Fruit fly (Drosophila melanogaster) whole organism, embryonic: ENCODE results near the gene inaE.
A peak's percentile ranks its signal among the peaks of the same experiment; 100 is the strongest.

Experiments used
- Bgb ChIP-seq: fragments of 200-800 bp; sonication (Bioruptor generic); IDR thresholded peaks from 2 replicates; pipeline ENCODE4 v1.3.6; 2022; ENCODE audit warnings: missing biosample characterization, missing genetic modification characterization; ENCODE audit not compliant: partially characterized antibody
- Bteb2 ChIP-seq: fragments of 200-800 bp; sonication (Bioruptor generic); optimal IDR thresholded peaks from 2 replicates; lab custom pipeline; 2016; ENCODE audit warnings: missing biosample characterization, missing genetic modification characterization
- CG10321 ChIP-seq: fragments of 200-800 bp; sonication (Bioruptor generic); IDR thresholded peaks from 2 replicates; pipeline ENCODE4 v1.3.6; 2022; ENCODE audit warnings: missing biosample characterization, missing genetic modification characterization
- CG10565 ChIP-seq: fragments of 200-800 bp; sonication (Bioruptor generic); optimal IDR thresholded peaks from 3 replicates; lab custom pipeline; 2016; ENCODE audit warnings: missing biosample characterization, mild to moderate bottlenecking, missing genetic modification characterization
- CG1233 ChIP-seq: fragments of 200-800 bp; sonication (Bioruptor generic); optimal IDR thresholded peaks from 4 replicates; lab custom pipeline; 2018; ENCODE audit warnings: missing biosample characterization, mild to moderate bottlenecking, missing genetic modification characterization
- CG12659 ChIP-seq: fragments of 200-800 bp; sonication (Bioruptor generic); optimal IDR thresholded peaks from 3 replicates; lab custom pipeline; 2017; ENCODE audit warnings: mild to moderate bottlenecking, missing biosample characterization, missing genetic modification reagents, missing genetic modification characterization
- CG14050 ChIP-seq: fragments of 200-800 bp; sonication (Bioruptor generic); IDR thresholded peaks from 3 replicates; pipeline ENCODE4 v1.3.6; 2022; ENCODE audit warnings: missing biosample characterization, missing genetic modification characterization
- CG14860 ChIP-seq: fragments of 200-800 bp; sonication (Bioruptor generic); IDR thresholded peaks from 3 replicates; pipeline ENCODE4 v1.3.6; 2022; ENCODE audit warnings: missing biosample characterization, missing genetic modification characterization; ENCODE audit not compliant: partially characterized antibody
- CG15011 ChIP-seq: fragments of 200-800 bp; sonication (Bioruptor generic); optimal IDR thresholded peaks from 3 replicates; lab custom pipeline; 2018; ENCODE audit warnings: missing biosample characterization, mild to moderate bottlenecking, missing genetic modification characterization
- CG17612 ChIP-seq: fragments of 200-800 bp; sonication (Bioruptor generic); IDR thresholded peaks from 2 replicates; pipeline ENCODE4 v1.3.6; 2022; ENCODE audit warnings: missing biosample characterization, missing genetic modification characterization
- CG2199 ChIP-seq: fragments of 200-800 bp; sonication (Bioruptor generic); IDR thresholded peaks from 3 replicates; pipeline ENCODE4 v1.3.6; 2022; ENCODE audit warnings: missing biosample characterization, missing genetic modification characterization
- CG2678 ChIP-seq: fragments of 200-800 bp; sonication (Bioruptor generic); optimal IDR thresholded peaks from 3 replicates; lab custom pipeline; 2019; ENCODE audit warnings: missing biosample characterization, mild to moderate bottlenecking, missing genetic modification characterization, moderate library complexity
- CG30403 ChIP-seq: fragments of 200-800 bp; sonication (Bioruptor generic); optimal IDR thresholded peaks from 3 replicates; lab custom pipeline; 2016; ENCODE audit warnings: missing biosample characterization, missing genetic modification characterization
- CG4404 ChIP-seq: fragments of 200-800 bp; sonication (Bioruptor generic); IDR thresholded peaks from 2 replicates; pipeline ENCODE4 v1.3.6; 2022; ENCODE audit warnings: missing biosample characterization, missing genetic modification characterization
- CG4424 ChIP-seq: fragments of 200-800 bp; sonication (Bioruptor generic); optimal IDR thresholded peaks from 3 replicates; lab custom pipeline; 2016; ENCODE audit warnings: missing biosample characterization, missing genetic modification characterization
- CG5953 ChIP-seq: fragments of 200-800 bp; sonication (Bioruptor generic); IDR thresholded peaks from 2 replicates; pipeline ENCODE4 v1.3.6; 2022; ENCODE audit warnings: missing biosample characterization, missing genetic modification characterization
- CG6813 ChIP-seq: fragments of 200-800 bp; sonication (Bioruptor generic); optimal IDR thresholded peaks from 2 replicates; lab custom pipeline; 2017; ENCODE audit warnings: missing biosample characterization, missing genetic modification characterization, mild to moderate bottlenecking, moderate library complexity, missing genetic modification reagents
- CG7372 ChIP-seq: fragments of 200-800 bp; sonication (Bioruptor generic); IDR thresholded peaks from 2 replicates; pipeline ENCODE4 v1.3.6; 2022; ENCODE audit warnings: missing biosample characterization, missing genetic modification characterization
- CG9932 ChIP-seq: fragments of 200-800 bp; sonication (Bioruptor generic); IDR thresholded peaks from 2 replicates; pipeline ENCODE4 v1.3.6; 2022; ENCODE audit warnings: missing biosample characterization, missing genetic modification characterization
- CTCF ChIP-seq: fragments of 200-800 bp; sonication (Bioruptor generic); optimal IDR thresholded peaks from 2 replicates; lab custom pipeline; 2017; ENCODE audit warnings: missing biosample characterization, mild to moderate bottlenecking, missing genetic modification characterization, moderate library complexity
- Dbx ChIP-seq: fragments of 200-800 bp; sonication (Bioruptor generic); IDR thresholded peaks from 3 replicates; pipeline ENCODE4 v1.3.6; 2022; ENCODE audit warnings: missing biosample characterization, missing genetic modification characterization
- Dek ChIP-seq: fragments of 200-800 bp; sonication (Bioruptor generic); optimal IDR thresholded peaks from 3 replicates; lab custom pipeline; 2019; ENCODE audit warnings: missing biosample characterization, mild to moderate bottlenecking, missing genetic modification characterization, moderate library complexity
- Drgx ChIP-seq: fragments of 200-800 bp; sonication (Bioruptor generic); IDR thresholded peaks from 2 replicates; pipeline ENCODE4 v1.3.6; 2022; ENCODE audit warnings: missing biosample characterization, missing genetic modification characterization
- HHEX ChIP-seq: fragments of 200-800 bp; sonication (Bioruptor generic); optimal IDR thresholded peaks from 3 replicates; lab custom pipeline; 2017; ENCODE audit warnings: missing biosample characterization, mild to moderate bottlenecking, missing genetic modification characterization, missing genetic modification reagents
- HLH54F ChIP-seq: fragments of 200-800 bp; sonication (Bioruptor generic); optimal IDR thresholded peaks from 3 replicates; lab custom pipeline; 2016; ENCODE audit warnings: missing biosample characterization, missing genetic modification characterization
- Hmr ChIP-seq: fragments of 200-800 bp; sonication (Bioruptor generic); optimal IDR thresholded peaks from 3 replicates; lab custom pipeline; 2017; ENCODE audit warnings: mild to moderate bottlenecking, missing biosample characterization, missing genetic modification reagents, missing genetic modification characterization
- Hmx ChIP-seq: fragments of 200-800 bp; sonication (Bioruptor generic); optimal IDR thresholded peaks from 2 replicates; lab custom pipeline; 2016; ENCODE audit warnings: missing biosample characterization, missing genetic modification characterization
- Kr ChIP-seq: fragments of 200-800 bp; sonication (Bioruptor generic); optimal IDR thresholded peaks from 2 replicates; lab custom pipeline; 2017; ENCODE audit warnings: missing biosample characterization, mild to moderate bottlenecking, missing genetic modification characterization
- Mes4 ChIP-seq: fragments of 200-800 bp; sonication (Bioruptor generic); optimal IDR thresholded peaks from 2 replicates; lab custom pipeline; 2016; ENCODE audit warnings: missing biosample characterization, missing genetic modification characterization
- Opbp ChIP-seq: fragments of 200-800 bp; sonication (Bioruptor generic); IDR thresholded peaks from 3 replicates; pipeline ENCODE4 v1.3.6; 2022; ENCODE audit warnings: missing biosample characterization, missing genetic modification characterization; ENCODE audit not compliant: partially characterized antibody
- Taf1 ChIP-seq: fragments of 200-800 bp; sonication (Bioruptor generic); IDR thresholded peaks from 2 replicates; pipeline ENCODE4 v1.3.6; 2022; ENCODE audit warnings: missing biosample characterization, missing genetic modification characterization
- ab ChIP-seq: fragments of 200-800 bp; sonication (Bioruptor generic); optimal IDR thresholded peaks from 2 replicates; lab custom pipeline; 2016; ENCODE audit warnings: missing biosample characterization, missing genetic modification characterization
- aop ChIP-seq: fragments of 200-800 bp; sonication (Bioruptor generic); IDR thresholded peaks from 2 replicates; pipeline ENCODE4 v1.3.6; 2022; ENCODE audit warnings: missing biosample characterization, missing genetic modification characterization
- ap ChIP-seq: fragments of 200-800 bp; sonication (Bioruptor generic); IDR thresholded peaks from 2 replicates; pipeline ENCODE4 v1.3.6; 2022; ENCODE audit warnings: missing biosample characterization, missing genetic modification characterization
- cato ChIP-seq: fragments of 200-800 bp; sonication (Bioruptor generic); optimal IDR thresholded peaks from 2 replicates; lab custom pipeline; 2016; ENCODE audit warnings: missing biosample characterization, missing genetic modification characterization, borderline replicate concordance
- caup ChIP-seq: fragments of 200-800 bp; sonication (Bioruptor generic); optimal IDR thresholded peaks from 3 replicates; lab custom pipeline; 2017; ENCODE audit warnings: missing biosample characterization, mild to moderate bottlenecking, missing genetic modification characterization, moderate library complexity; ENCODE audit not compliant: severe bottlenecking
- crc ChIP-seq: fragments of 200-800 bp; sonication (Bioruptor generic); optimal IDR thresholded peaks from 2 replicates; lab custom pipeline; 2016; ENCODE audit warnings: missing biosample characterization, missing genetic modification characterization
- gt ChIP-seq: fragments of 200-800 bp; sonication (Bioruptor generic); IDR thresholded peaks from 2 replicates; pipeline ENCODE4 v1.3.6; 2022; ENCODE audit warnings: missing biosample characterization, missing genetic modification characterization
- ham ChIP-seq: fragments of 200-800 bp; sonication (Bioruptor generic); IDR thresholded peaks from 2 replicates; pipeline ENCODE4 v1.3.6; 2022; ENCODE audit warnings: missing biosample characterization, missing genetic modification characterization
- kni ChIP-seq: fragments of 200-800 bp; sonication (Bioruptor generic); optimal IDR thresholded peaks from 3 replicates; lab custom pipeline; 2017; ENCODE audit warnings: mild to moderate bottlenecking, missing biosample characterization, missing genetic modification reagents, missing genetic modification characterization
- lbe ChIP-seq: fragments of 200-800 bp; sonication (Bioruptor generic); optimal IDR thresholded peaks from 2 replicates; lab custom pipeline; 2016; ENCODE audit warnings: missing biosample characterization, mild to moderate bottlenecking, missing genetic modification characterization
- org-1 ChIP-seq: fragments of 200-800 bp; sonication (Bioruptor generic); optimal IDR thresholded peaks from 2 replicates; lab custom pipeline; 2017; ENCODE audit warnings: missing biosample characterization, missing genetic modification characterization
- otp ChIP-seq: fragments of 200-800 bp; sonication (Bioruptor generic); IDR thresholded peaks from 3 replicates; pipeline ENCODE4, ENCODE4 v1.3.6; 2022; ENCODE audit warnings: missing biosample characterization, missing genetic modification characterization
- repo ChIP-seq: fragments of 200-800 bp; sonication (Bioruptor generic); optimal IDR thresholded peaks from 2 replicates; lab custom pipeline; 2016; ENCODE audit warnings: missing biosample characterization, missing genetic modification characterization
- ro ChIP-seq: fragments of 200-800 bp; sonication (Bioruptor generic); IDR thresholded peaks from 2 replicates; pipeline ENCODE4 v1.3.6; 2022; ENCODE audit warnings: missing biosample characterization, missing genetic modification characterization
- sens ChIP-seq: fragments of 200-800 bp; sonication (Bioruptor generic); peaks from one replicate; lab custom pipeline; 2016; ENCODE audit warnings: missing biosample characterization, missing genetic modification characterization
- slou ChIP-seq: fragments of 200-800 bp; sonication (Bioruptor generic); optimal IDR thresholded peaks from 3 replicates; lab custom pipeline; 2016; ENCODE audit warnings: missing biosample characterization, missing genetic modification characterization
- sqz ChIP-seq: fragments of 200-800 bp; sonication (Bioruptor generic); optimal IDR thresholded peaks from 3 replicates; lab custom pipeline; 2018; ENCODE audit warnings: missing biosample characterization, mild to moderate bottlenecking, missing genetic modification characterization
- tna ChIP-seq: fragments of 200-800 bp; sonication (Bioruptor generic); IDR thresholded peaks from 2 replicates; pipeline ENCODE4 v1.3.6; 2022; ENCODE audit warnings: missing biosample characterization, missing genetic modification characterization; ENCODE audit not compliant: partially characterized antibody
- ttk ChIP-seq: fragments of 200-800 bp; sonication (Bioruptor generic); IDR thresholded peaks from 2 replicates; pipeline ENCODE4 v2.1.2; 2022; ENCODE audit warnings: missing biosample characterization, missing genetic modification characterization
- zf30C ChIP-seq: fragments of 200-800 bp; sonication (Bioruptor generic); optimal IDR thresholded peaks from 3 replicates; lab custom pipeline; 2018; ENCODE audit warnings: missing biosample characterization, mild to moderate bottlenecking, missing genetic modification characterization

Gene inaE

DNA sequence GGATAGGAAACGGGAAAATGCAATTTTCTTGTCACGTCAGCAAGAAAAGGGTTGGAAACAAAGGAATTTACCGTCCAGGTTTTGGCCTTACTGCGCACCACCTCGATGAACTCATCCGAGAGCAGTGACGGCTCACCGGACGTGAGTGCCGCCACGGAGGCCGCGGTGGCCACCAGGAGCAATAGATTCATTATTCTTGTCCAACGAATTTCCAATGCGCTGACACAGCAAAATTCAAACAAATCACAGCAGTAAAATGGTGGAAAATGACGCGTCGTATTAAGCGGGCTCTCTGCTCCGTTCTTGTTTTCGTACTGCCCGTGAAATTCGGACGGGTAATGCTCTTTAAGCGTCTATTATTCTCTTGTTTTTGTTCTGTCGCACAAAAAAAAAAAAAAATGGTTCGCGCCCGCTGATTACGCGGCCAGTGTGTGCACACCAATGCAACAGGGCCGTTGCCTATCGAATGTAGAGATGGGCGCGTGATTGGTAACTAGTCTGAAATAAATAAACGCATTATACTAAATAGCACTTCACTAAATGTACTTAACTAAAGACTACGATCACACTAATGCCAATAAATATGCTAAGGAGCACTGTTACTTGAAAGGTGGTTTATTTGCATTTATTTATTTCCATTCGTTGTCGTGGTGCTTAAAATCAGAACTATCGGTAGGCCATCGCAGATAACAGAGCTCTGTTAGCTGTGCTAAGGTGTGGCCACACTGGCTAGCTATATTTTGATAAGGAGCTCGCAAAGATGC, 1.6 kb upstream of the inaE start, which contains the start of the genes CtsB and amrt (continued):
- no peak for TF ChIP-seq cato (GFP tag; lab: Kevin White, UChicago)
- peak; percentile 43 for TF ChIP-seq Hmr (GFP tag; lab: Kevin White, UChicago)
- peak; percentile 28 for TF ChIP-seq caup (GFP tag; lab: Kevin White, UChicago)
- no peak for TF ChIP-seq zf30C
- 0 out of 3 replicates have a peak, but pooled peaks have one; percentile 48 for TF ChIP-seq Dbx (GFP tag; lab: Robert Waterston, UW)
- no peak for TF ChIP-seq ap (GFP tag; lab: Robert Waterston, UW)
- TF ChIP-seq CG9932 (GFP tag; lab: Robert Waterston, UW), result peak; percentile 68
- TF ChIP-seq lbe (GFP tag; lab: Kevin White, UChicago), result peak; percentile 56
- TF ChIP-seq slou (GFP tag; lab: Kevin White, UChicago), result no peak
- no peak for TF ChIP-seq CG10321
- no peak for TF ChIP-seq org-1 (GFP tag; lab: Kevin White, UChicago)
- peak; percentile 75 for TF ChIP-seq CG14860
- no peak for TF ChIP-seq HHEX (GFP tag; lab: Kevin White, UChicago)
- peak; percentile 92 for TF ChIP-seq sens (GFP tag; lab: Kevin White, UChicago)
- TF ChIP-seq ab (GFP tag; lab: Kevin White, UChicago), result no peak
- TF ChIP-seq HLH54F (GFP tag; lab: Kevin White, UChicago), result peak; percentile 67
- TF ChIP-seq ham (GFP tag; lab: Robert Waterston, UW), result no peak
- TF ChIP-seq CG7372, result no peak
- TF ChIP-seq CG2199 (GFP tag; lab: Robert Waterston, UW), result no peak
- TF ChIP-seq Hmx (GFP tag; lab: Kevin White, UChicago), result no peak
- no peak for TF ChIP-seq aop (GFP tag; lab: Robert Waterston, UW)
- TF ChIP-seq CG6813 (GFP tag; lab: Kevin White, UChicago), result no peak
- no peak for TF ChIP-seq Taf1 (GFP tag; lab: Robert Waterston, UW)
- TF ChIP-seq tna (GFP tag; lab: Robert Waterston, UW), result no peak; the same call in 1 of the 2 replicates
- TF ChIP-seq Dek (tag; lab: Kevin White, UChicago), result peak; percentile 7
- TF ChIP-seq CTCF (GFP tag; lab: Kevin White, UChicago), result no peak
- peak; percentile 43 for TF ChIP-seq Kr
- TF ChIP-seq CG4424 (GFP tag; lab: Kevin White, UChicago), result peak; percentile 53
- no peak for TF ChIP-seq gt (GFP tag; lab: Robert Waterston, UW)
- TF ChIP-seq repo (GFP tag; lab: Kevin White, UChicago), result peak; percentile 29
- no peak for TF ChIP-seq otp
- peak; percentile 60 for TF ChIP-seq CG2678 (tag; lab: Kevin White, UChicago)
- no peak for TF ChIP-seq CG17612
- TF ChIP-seq ttk (GFP tag; lab: Robert Waterston, UW), result no peak
- peak; percentile 62 for TF ChIP-seq CG30403
- no peak for TF ChIP-seq crc
- TF ChIP-seq CG1233 (GFP tag; lab: Kevin White, UChicago), result peak; percentile 37
- TF ChIP-seq Bteb2 (GFP tag; lab: Kevin White, UChicago), result peak; percentile 6
- no peak for TF ChIP-seq CG10565 (GFP tag; lab: Kevin White, UChicago)
- TF ChIP-seq Mes4, result peak; percentile 37
- TF ChIP-seq ro (GFP tag; lab: Robert Waterston, UW), result no peak
- TF ChIP-seq Drgx (GFP tag; lab: Robert Waterston, UW), result peak; percentile 62
- TF ChIP-seq sqz (GFP tag; lab: Kevin White, UChicago), result peak; percentile 93
- no peak for TF ChIP-seq CG5953 (GFP tag; lab: Robert Waterston, UW)
- no peak for TF ChIP-seq CG14050 (GFP tag; lab: Robert Waterston, UW)
- TF ChIP-seq CG12659 (GFP tag; lab: Kevin White, UChicago), result peak; percentile 71
- peak; percentile 78 for TF ChIP-seq Bgb
- TF ChIP-seq kni (GFP tag; lab: Kevin White, UChicago), result peak; percentile 58
- TF ChIP-seq CG15011, result no peak
- TF ChIP-seq CG4404 (GFP tag; lab: Robert Waterston, UW), result 0 out of 2 replicates have a peak, but pooled peaks have one; percentile 17
- TF ChIP-seq Opbp, result peak; percentile 52; the same call in 1 of the 3 replicates
